Worm (Caenorhabditis elegans) whole organism, young adult: ENCODE data around the gene Y15E3A.3.

ENCODE experiments used
- B0019.2 ChIP-seq: fragments of 200-800 bp; sonication (Bioruptor generic); conservative IDR thresholded peaks from 2 replicates; pipeline ENCODE4 v1.3.6; 2022; ENCODE audit warnings: missing genetic modification reagents, missing genetic modification characterization, missing compliant biosample characterization
- B0035.1 ChIP-seq: sonication (generic microtip); optimal IDR thresholded peaks from 2 replicates; lab custom pipeline; 2016; ENCODE audit warnings: missing genetic modification characterization, mild to moderate bottlenecking, missing compliant biosample characterization, missing genotype, missing genetic modification reagents
- C06A6.2 ChIP-seq: fragments of 200-800 bp; sonication (Bioruptor generic); conservative IDR thresholded peaks from 2 replicates; pipeline ENCODE4 v1.3.6; 2022; ENCODE audit warnings: missing genetic modification characterization, missing compliant biosample characterization
- D2030.7 ChIP-seq: fragments of 200-800 bp; sonication (Bioruptor generic); IDR thresholded peaks from 2 replicates; pipeline ENCODE4 v1.3.6; 2022; ENCODE audit warnings: missing genetic modification reagents, missing genetic modification characterization, missing compliant biosample characterization
- F10E7.11 ChIP-seq: sonication (generic microtip); optimal IDR thresholded peaks from 2 replicates; lab custom pipeline; 2017; ENCODE audit warnings: mild to moderate bottlenecking, missing genetic modification characterization, moderate library complexity, missing compliant biosample characterization
- F33H1.4 ChIP-seq: fragments of 200-800 bp; sonication (Bioruptor generic); IDR thresholded peaks from 2 replicates; pipeline ENCODE4 v1.3.6; 2022; ENCODE audit warnings: missing genetic modification reagents, missing genetic modification characterization, missing compliant biosample characterization
- F37B4.10 ChIP-seq: fragments of 200-800 bp; sonication (Bioruptor generic); IDR thresholded peaks from 2 replicates; pipeline ENCODE4 v1.3.6; 2022; ENCODE audit warnings: missing genetic modification characterization, missing compliant biosample characterization
- F49E8.2 ChIP-seq: sonication (generic microtip); optimal IDR thresholded peaks from 3 replicates; lab custom pipeline; 2017; ENCODE audit warnings: missing genetic modification characterization, mild to moderate bottlenecking, missing compliant biosample characterization, antibody characterized with exemption, moderate library complexity; ENCODE audit not compliant: insufficient read depth
- F57A8.1 ChIP-seq: fragments of 200-800 bp; sonication (Bioruptor generic); optimal IDR thresholded peaks from 2 replicates; lab custom pipeline; 2018; ENCODE audit warnings: mild to moderate bottlenecking, missing genetic modification characterization, moderate library complexity, missing compliant biosample characterization
- K11D2.4 ChIP-seq: fragments of 200-800 bp; sonication (Bioruptor generic); IDR thresholded peaks from 2 replicates; pipeline ENCODE4 v1.3.6; 2022; ENCODE audit warnings: missing genetic modification reagents, missing genetic modification characterization, missing compliant biosample characterization
- T07F8.4 ChIP-seq: sonication (generic microtip); optimal IDR thresholded peaks from 2 replicates; lab custom pipeline; 2016; ENCODE audit warnings: mild to moderate bottlenecking, missing genetic modification characterization, moderate library complexity, missing compliant biosample characterization
- Y53G8AR.9 ChIP-seq: fragments of 200-800 bp; sonication (Bioruptor generic); conservative IDR thresholded peaks from 2 replicates; pipeline ENCODE4 v1.3.6; 2022; ENCODE audit warnings: missing genetic modification reagents, missing genetic modification characterization, missing compliant biosample characterization
- Y79H2A.3 ChIP-seq: fragments of 200-800 bp; sonication (Bioruptor generic); conservative IDR thresholded peaks from 2 replicates; pipeline ENCODE4 v1.3.6; 2022; ENCODE audit warnings: missing genetic modification reagents, missing genetic modification characterization, missing compliant biosample characterization
- akir-1 ChIP-seq: fragments of 200-800 bp; sonication (Bioruptor generic); optimal IDR thresholded peaks from 2 replicates; lab custom pipeline; 2018; ENCODE audit warnings: mild to moderate bottlenecking, missing genetic modification characterization, moderate library complexity, missing compliant biosample characterization
- aptf-2 ChIP-seq: fragments of 200-800 bp; sonication (Bioruptor generic); conservative IDR thresholded peaks from 2 replicates; pipeline ENCODE4 v1.3.6; 2022; ENCODE audit warnings: missing genetic modification reagents, missing genetic modification characterization, missing compliant biosample characterization
- aptf-3 ChIP-seq: fragments of 200-800 bp; sonication (Bioruptor generic); IDR thresholded peaks from 2 replicates; pipeline ENCODE4 v1.3.6; 2022; ENCODE audit warnings: missing genetic modification characterization, missing compliant biosample characterization
- attf-5 ChIP-seq: fragments of 200-800 bp; sonication (Bioruptor generic); optimal IDR thresholded peaks from 2 replicates; lab custom pipeline; 2018; ENCODE audit warnings: mild to moderate bottlenecking, missing genetic modification characterization, missing compliant biosample characterization
- bed-1 ChIP-seq: fragments of 200-800 bp; sonication (Bioruptor generic); IDR thresholded peaks from 2 replicates; pipeline ENCODE4 v1.3.6; 2022; ENCODE audit warnings: missing genetic modification reagents, missing genetic modification characterization, missing compliant biosample characterization
- cebp-1 ChIP-seq, 2 experiments: fragments of 200-800 bp in 1 of 2; sonication (Bioruptor generic) in 1 of 2; sonication (generic microtip) in 1 of 2; IDR thresholded peaks in 1 of 2; optimal IDR thresholded peaks in 1 of 2; 2 replicates each; pipeline versions ENCODE4 v1.3.6 to Lab custom; 2017 to 2022; ENCODE audit warnings: missing compliant biosample characterization in 2 of 2, missing genetic modification characterization in 2 of 2, mild to moderate bottlenecking in 1 of 2, missing genetic modification reagents in 1 of 2, moderate library complexity in 1 of 2
- ceh-27 ChIP-seq: fragments of 200-800 bp; sonication (Bioruptor generic); optimal IDR thresholded peaks from 2 replicates; lab custom pipeline; 2018; ENCODE audit warnings: mild to moderate bottlenecking, missing genetic modification characterization, moderate library complexity, missing compliant biosample characterization
- ceh-40 ChIP-seq: fragments of 200-800 bp; sonication (Bioruptor generic); IDR thresholded peaks from 2 replicates; pipeline ENCODE4 v1.3.6; 2022; ENCODE audit warnings: missing genetic modification characterization, missing compliant biosample characterization
- ceh-58 ChIP-seq: fragments of 200-800 bp; sonication (Bioruptor generic); IDR thresholded peaks from 2 replicates; pipeline ENCODE4 v1.3.6; 2022; ENCODE audit warnings: missing genetic modification characterization, missing compliant biosample characterization
- die-1 ChIP-seq: sonication (generic microtip); optimal IDR thresholded peaks from 2 replicates; lab custom pipeline; 2016; ENCODE audit warnings: missing genotype, mild to moderate bottlenecking, missing genetic modification characterization, missing compliant biosample characterization
- dox-1 ChIP-seq: fragments of 200-800 bp; sonication (Bioruptor generic); IDR thresholded peaks from 2 replicates; pipeline ENCODE4 v1.3.6; 2022; ENCODE audit warnings: missing genetic modification reagents, missing genetic modification characterization, missing compliant biosample characterization
- efl-1 ChIP-seq: fragments of 150-350 bp; optimal IDR thresholded peaks from 2 replicates; lab custom pipeline; 2014; ENCODE audit warnings: missing biosample characterization, missing genetic modification reagents, missing genetic modification characterization
- egl-18 ChIP-seq: fragments of 200-800 bp; sonication (Bioruptor generic); IDR thresholded peaks from 2 replicates; pipeline ENCODE4 v1.3.6; 2022; ENCODE audit warnings: missing genetic modification reagents, missing genetic modification characterization, missing compliant biosample characterization
- ekl-4 ChIP-seq: fragments of 200-800 bp; sonication (Bioruptor generic); IDR thresholded peaks from 2 replicates; pipeline ENCODE4 v1.3.6; 2022; ENCODE audit warnings: missing genetic modification reagents, missing genetic modification characterization, missing compliant biosample characterization
- ets-4 ChIP-seq: fragments of 200-800 bp; sonication (Bioruptor generic); optimal IDR thresholded peaks from 2 replicates; lab custom pipeline; 2018; ENCODE audit warnings: mild to moderate bottlenecking, missing genetic modification characterization, missing compliant biosample characterization
- him-1 ChIP-seq: sonication (generic microtip); optimal IDR thresholded peaks from 2 replicates; lab custom pipeline; 2016; ENCODE audit warnings: missing genotype, missing genetic modification reagents, missing genetic modification characterization, missing compliant biosample characterization
- hlh-12 ChIP-seq: sonication (generic microtip); optimal IDR thresholded peaks from 2 replicates; lab custom pipeline; 2016; ENCODE audit warnings: missing genetic modification characterization, missing compliant biosample characterization
- hrde-1 ChIP-seq: sonication (generic microtip); optimal IDR thresholded peaks from 2 replicates; lab custom pipeline; 2016; ENCODE audit warnings: missing genetic modification characterization, mild to moderate bottlenecking, missing compliant biosample characterization, moderate library complexity, missing genotype, missing genetic modification reagents, borderline replicate concordance
- lag-1 ChIP-seq: fragments of 200-800 bp; sonication (Bioruptor generic); IDR thresholded peaks from 2 replicates; pipeline ENCODE4 v1.3.6; 2022; ENCODE audit warnings: missing genetic modification reagents, missing genetic modification characterization, missing compliant biosample characterization
- let-526 ChIP-seq: fragments of 200-800 bp; sonication (Bioruptor generic); IDR thresholded peaks from 2 replicates; pipeline ENCODE4 v1.3.6; 2022; ENCODE audit warnings: missing genetic modification reagents, missing genetic modification characterization, missing compliant biosample characterization
- let-607 ChIP-seq, 2 experiments: fragments of 200-800 bp in 1 of 2; sonication (Bioruptor generic) in 1 of 2; sonication (generic microtip) in 1 of 2; optimal IDR thresholded peaks; 2 replicates each; lab custom pipeline; 2016 to 2018; ENCODE audit warnings: mild to moderate bottlenecking in 2 of 2, missing compliant biosample characterization in 2 of 2, missing genetic modification characterization in 2 of 2, moderate library complexity in 2 of 2, missing genotype in 1 of 2
- mcd-1 ChIP-seq: fragments of 200-800 bp; sonication (Bioruptor generic); IDR thresholded peaks from 2 replicates; pipeline ENCODE4 v1.3.6; 2022; ENCODE audit warnings: missing genetic modification reagents, missing genetic modification characterization, missing compliant biosample characterization
- nhr-27 ChIP-seq: fragments of 200-800 bp; sonication (Bioruptor generic); optimal IDR thresholded peaks from 2 replicates; lab custom pipeline; 2018; ENCODE audit warnings: mild to moderate bottlenecking, missing genetic modification characterization, moderate library complexity, missing compliant biosample characterization
- nhr-90 ChIP-seq: sonication (generic microtip); optimal IDR thresholded peaks from 2 replicates; lab custom pipeline; 2016; ENCODE audit warnings: missing genotype, mild to moderate bottlenecking, missing genetic modification characterization, missing compliant biosample characterization
- rcor-1 ChIP-seq: fragments of 200-800 bp; sonication (Bioruptor generic); IDR thresholded peaks from 2 replicates; pipeline ENCODE4 v1.3.6; 2022; ENCODE audit warnings: missing genetic modification reagents, missing genetic modification characterization, missing compliant biosample characterization
- sea-2 ChIP-seq: fragments of 200-800 bp; sonication (Bioruptor generic); IDR thresholded peaks from 2 replicates; pipeline ENCODE4 v1.3.6; 2022; ENCODE audit warnings: missing genetic modification characterization, missing compliant biosample characterization
- sptf-2 ChIP-seq: fragments of 200-800 bp; sonication (Bioruptor generic); optimal IDR thresholded peaks from 2 replicates; lab custom pipeline; 2018; ENCODE audit warnings: mild to moderate bottlenecking, missing genetic modification characterization, missing compliant biosample characterization
- tbp1 ChIP-seq: fragments of 200-800 bp; sonication (Bioruptor generic); optimal IDR thresholded peaks from 2 replicates; lab custom pipeline; 2018; ENCODE audit warnings: mild to moderate bottlenecking, missing genetic modification characterization, missing compliant biosample characterization
- unc-62 ChIP-seq: fragments of 150-350 bp; optimal IDR thresholded peaks from 2 replicates; lab custom pipeline; 2014; ENCODE audit warnings: missing biosample characterization, missing genetic modification reagents, missing genetic modification characterization
- ztf-18 ChIP-seq: sonication (generic microtip); optimal IDR thresholded peaks from 2 replicates; lab custom pipeline; 2016; ENCODE audit warnings: missing genotype, mild to moderate bottlenecking, missing genetic modification characterization, missing compliant biosample characterization
- ztf-22 ChIP-seq: fragments of 200-800 bp; sonication (Bioruptor generic); optimal IDR thresholded peaks from 2 replicates; lab custom pipeline; 2018; ENCODE audit warnings: mild to moderate bottlenecking, missing genetic modification characterization, moderate library complexity, missing compliant biosample characterization
- ztf-25 ChIP-seq: fragments of 200-800 bp; sonication (Bioruptor generic); IDR thresholded peaks from 2 replicates; pipeline ENCODE4 v1.3.6; 2022; ENCODE audit warnings: missing genetic modification reagents, missing genetic modification characterization, missing compliant biosample characterization
- ztf-26 ChIP-seq: sonication (generic microtip); optimal IDR thresholded peaks from 2 replicates; lab custom pipeline; 2017; ENCODE audit warnings: missing genetic modification characterization, missing compliant biosample characterization
- ztf-3 ChIP-seq: fragments of 200-800 bp; sonication (Bioruptor generic); optimal IDR thresholded peaks from 2 replicates; lab custom pipeline; 2018; ENCODE audit warnings: mild to moderate bottlenecking, missing genetic modification characterization, missing compliant biosample characterization
- ztf-6 ChIP-seq: fragments of 200-800 bp; sonication (Bioruptor generic); IDR thresholded peaks from 2 replicates; pipeline ENCODE4 v1.3.6; 2022; ENCODE audit warnings: missing genetic modification reagents, missing genetic modification characterization, missing compliant biosample characterization

The Y15E3A.3 gene

ce11 chrX:15297396-15297827 is 28.2 kb downstream of the Y15E3A.3 start (continued):
- TF ChIP-seq B0035.1 (tag; lab: Kevin White, UChicago) (peak; percentile 78), F33H1.4 (GFP tag; lab: Robert Waterston, UW) (no peak), nhr-27 (peak; percentile 67), attf-5 (GFP tag; lab: Kevin White, UChicago) (peak; percentile 38), unc-62 (no peak), sea-2 (no peak), K11D2.4 (GFP tag; lab: Robert Waterston, UW) (no peak), egl-18 (GFP tag; lab: Robert Waterston, UW) (no peak), akir-1 (GFP tag; lab: Kevin White, UChicago) (no peak), B0019.2 (GFP tag; lab: Robert Waterston, UW) (no peak), die-1 (tag; lab: Kevin White, UChicago) (peak; percentile 87), ztf-3 (GFP tag; lab: Kevin White, UChicago) (no peak), efl-1 (GFP tag; lab: Kevin White, UChicago) (no peak), D2030.7 (GFP tag; lab: Robert Waterston, UW) (peak; percentile 85), T07F8.4 (tag; lab: Kevin White, UChicago) (peak; percentile 81), F37B4.10 (GFP tag; lab: Robert Waterston, UW) (no peak), F10E7.11 (tag; lab: Kevin White, UChicago) (peak; percentile 28), ceh-27 (GFP tag; lab: Kevin White, UChicago) (peak; percentile 29), nhr-90 (tag; lab: Kevin White, UChicago) (peak; percentile 87), ztf-22 (GFP tag; lab: Kevin White, UChicago) (peak; percentile 33), lag-1 (GFP tag; lab: Robert Waterston, UW) (no peak), ceh-40 (GFP tag; lab: Robert Waterston, UW) (peak; percentile 68), ceh-58 (GFP tag; lab: Robert Waterston, UW) (no peak), him-1 (tag; lab: Kevin White, UChicago) (peak; percentile 93), C06A6.2 (GFP tag; lab: Robert Waterston, UW) (no peak), ztf-18 (tag; lab: Kevin White, UChicago) (peak; percentile 79), let-607 (tag; optimal IDR thresholded peaks at IDR 0.05; lab: Kevin White, UChicago) (peak; percentile 20 to 74), ztf-26 (peak; percentile 50), let-526 (GFP tag; lab: Robert Waterston, UW) (no peak), ekl-4 (peak; percentile 65), hrde-1 (tag; lab: Kevin White, UChicago) (peak; percentile 73), Y53G8AR.9 (GFP tag; lab: Robert Waterston, UW) (no peak), rcor-1 (GFP tag; lab: Robert Waterston, UW) (peak; percentile 68; the same call in 1 of the 2 replicates), dox-1 (GFP tag; lab: Robert Waterston, UW) (peak; percentile 78), ztf-25 (peak; percentile 81; the same call in 1 of the 2 replicates), tbp1 (GFP tag; lab: Kevin White, UChicago) (peak; percentile 92), aptf-2 (GFP tag; lab: Robert Waterston, UW) (0 out of 2 replicates have a peak, but pooled peaks have one; percentile 45), hlh-12 (tag; lab: Kevin White, UChicago) (peak; percentile 48), ets-4 (peak; percentile 0), bed-1 (no peak), Y79H2A.3 (GFP tag; lab: Robert Waterston, UW) (no peak), sptf-2 (GFP tag; lab: Kevin White, UChicago) (no peak), F57A8.1 (GFP tag; lab: Kevin White, UChicago) (peak; percentile 49), cebp-1 (GFP tag; IDR thresholded peaks at IDR 0.05; lab: Robert Waterston, UW) (no peak), cebp-1 (tag; optimal IDR thresholded peaks at IDR 0.05; lab: Kevin White, UChicago) (no peak), ztf-6 (GFP tag; lab: Robert Waterston, UW) (no peak), mcd-1 (GFP tag; lab: Robert Waterston, UW) (peak; percentile 53; the same call in 1 of the 2 replicates), F49E8.2 (tag; lab: Kevin White, UChicago) (peak; percentile 35), aptf-3 (0 out of 2 replicates have a peak, but pooled peaks have one; percentile 6)
